Worm (Caenorhabditis elegans): ENCODE measurements around the gene F36F12.3.

ce11 chrV:2118574-2118973 lies 33.0 kb downstream of the F36F12.3 start, which contains the start of gene bgnt-1.2:
- TF ChIP-seq nfya-1 (tag; optimal IDR thresholded peaks at IDR 0.05; ENCODE audit: insufficient read depth) (no peak), nhr-12 (tag; optimal IDR thresholded peaks at IDR 0.05) (no peak), lin-15B (tag; optimal IDR thresholded peaks at IDR 0.05) (no peak), nhr-23 (tag; optimal IDR thresholded peaks at IDR 0.05) (no peak), pqm-1 (tag; optimal IDR thresholded peaks at IDR 0.05) (no peak), unc-62 (GFP tag; optimal IDR thresholded peaks at IDR 0.05) (no peak), nhr-28 (tag; optimal IDR thresholded peaks at IDR 0.05) (no peak), nhr-237 (tag; optimal IDR thresholded peaks at IDR 0.05) (no peak), mdl-1 (tag; optimal IDR thresholded peaks at IDR 0.05) (no peak), lin-39 (tag; optimal IDR thresholded peaks at IDR 0.05) (no peak), snpc-4 (tag; optimal IDR thresholded peaks at IDR 0.05) (no peak), pha-4 (tag; optimal IDR thresholded peaks at IDR 0.05) (no peak), nhr-76 (tag; optimal IDR thresholded peaks at IDR 0.05) (no peak), ceh-16 (tag; optimal IDR thresholded peaks at IDR 0.05) (no peak)
